Fruit fly (Drosophila melanogaster) whole organism, embryonic: Measurements from ENCODE around the gene Sf3a2.
A peak's percentile ranks its signal among the peaks of the same experiment; 100 is the strongest.

Experiments
- Atf-2 ChIP-seq: fragments of 200-800 bp; sonication (Bioruptor generic); optimal IDR thresholded peaks from 2 replicates; lab custom pipeline; 2016; ENCODE audit warnings: missing biosample characterization, missing genetic modification characterization
- CG10565 ChIP-seq: fragments of 200-800 bp; sonication (Bioruptor generic); optimal IDR thresholded peaks from 3 replicates; lab custom pipeline; 2016; ENCODE audit warnings: missing biosample characterization, mild to moderate bottlenecking, missing genetic modification characterization
- CG12219 ChIP-seq: fragments of 200-800 bp; sonication (Bioruptor generic); optimal IDR thresholded peaks from 3 replicates; lab custom pipeline; 2018; ENCODE audit warnings: missing biosample characterization, mild to moderate bottlenecking, missing genetic modification characterization
- CG12659 ChIP-seq: fragments of 200-800 bp; sonication (Bioruptor generic); optimal IDR thresholded peaks from 3 replicates; lab custom pipeline; 2017; ENCODE audit warnings: mild to moderate bottlenecking, missing biosample characterization, missing genetic modification reagents, missing genetic modification characterization
- CG12744 ChIP-seq: fragments of 200-800 bp; sonication (Bioruptor generic); optimal IDR thresholded peaks from 2 replicates; lab custom pipeline; 2016; ENCODE audit warnings: missing biosample characterization, missing genetic modification characterization
- CG15269 ChIP-seq: fragments of 200-800 bp; sonication (Bioruptor generic); optimal IDR thresholded peaks from 2 replicates; lab custom pipeline; 2018; ENCODE audit warnings: missing biosample characterization, mild to moderate bottlenecking, missing genetic modification characterization, moderate library complexity
- CG15696 ChIP-seq: fragments of 200-800 bp; sonication (Bioruptor generic); optimal IDR thresholded peaks from 2 replicates; lab custom pipeline; 2019; ENCODE audit warnings: missing biosample characterization, mild to moderate bottlenecking, missing genetic modification characterization, moderate library complexity
- CG1603 ChIP-seq: fragments of 200-800 bp; sonication (Bioruptor generic); optimal IDR thresholded peaks from 2 replicates; lab custom pipeline; 2019; ENCODE audit warnings: missing biosample characterization, mild to moderate bottlenecking, missing genetic modification characterization, moderate library complexity
- CG16815 ChIP-seq: fragments of 200-800 bp; sonication (Bioruptor generic); optimal IDR thresholded peaks from 3 replicates; lab custom pipeline; 2017; ENCODE audit warnings: missing biosample characterization, mild to moderate bottlenecking, missing genetic modification characterization
- CG18619 ChIP-seq: fragments of 200-800 bp; sonication (Bioruptor generic); optimal IDR thresholded peaks from 3 replicates; lab custom pipeline; 2017; ENCODE audit warnings: missing biosample characterization, mild to moderate bottlenecking, missing genetic modification characterization
- CG2129 ChIP-seq: fragments of 200-800 bp; sonication (Bioruptor generic); IDR thresholded peaks from 2 replicates; pipeline ENCODE4 v1.3.6; 2022; ENCODE audit warnings: missing biosample characterization, missing genetic modification characterization; ENCODE audit not compliant: partially characterized antibody
- CG2199 ChIP-seq: fragments of 200-800 bp; sonication (Bioruptor generic); IDR thresholded peaks from 3 replicates; pipeline ENCODE4 v1.3.6; 2022; ENCODE audit warnings: missing biosample characterization, missing genetic modification characterization
- CG32767 ChIP-seq: fragments of 200-800 bp; sonication (Bioruptor generic); IDR thresholded peaks from 2 replicates; pipeline ENCODE4 v1.3.6; 2022; ENCODE audit warnings: missing biosample characterization, missing genetic modification characterization
- CG3838 ChIP-seq: fragments of 200-800 bp; sonication (Bioruptor generic); optimal IDR thresholded peaks from 3 replicates; lab custom pipeline; 2016; ENCODE audit warnings: missing biosample characterization, missing genetic modification characterization
- CG4424 ChIP-seq: fragments of 200-800 bp; sonication (Bioruptor generic); optimal IDR thresholded peaks from 3 replicates; lab custom pipeline; 2016; ENCODE audit warnings: missing biosample characterization, missing genetic modification characterization
- CG4707 ChIP-seq: fragments of 200-800 bp; sonication (Bioruptor generic); optimal IDR thresholded peaks from 2 replicates; lab custom pipeline; 2018; ENCODE audit warnings: missing biosample characterization, mild to moderate bottlenecking, missing genetic modification characterization, moderate library complexity
- CG4730 ChIP-seq: fragments of 200-800 bp; sonication (Bioruptor generic); IDR thresholded peaks from 2 replicates; pipeline ENCODE4 v1.3.6; 2022; ENCODE audit warnings: missing biosample characterization, missing genetic modification characterization
- CG6683 ChIP-seq: fragments of 200-800 bp; sonication (Bioruptor generic); optimal IDR thresholded peaks from 2 replicates; lab custom pipeline; 2017; ENCODE audit warnings: missing biosample characterization, mild to moderate bottlenecking, missing genetic modification characterization, missing genetic modification reagents
- CG6854 ChIP-seq: fragments of 200-800 bp; sonication (Bioruptor generic); optimal IDR thresholded peaks from 3 replicates; lab custom pipeline; 2017; ENCODE audit warnings: missing biosample characterization, mild to moderate bottlenecking, missing genetic modification characterization
- CG7745 ChIP-seq: fragments of 200-800 bp; sonication (Bioruptor generic); optimal IDR thresholded peaks from 2 replicates; lab custom pipeline; 2018; ENCODE audit warnings: missing biosample characterization, mild to moderate bottlenecking, missing genetic modification characterization, moderate library complexity
- CG8281 ChIP-seq: fragments of 200-800 bp; sonication (Bioruptor generic); optimal IDR thresholded peaks from 2 replicates; lab custom pipeline; 2018; ENCODE audit warnings: missing biosample characterization, mild to moderate bottlenecking, missing genetic modification characterization, moderate library complexity
- CG9797 ChIP-seq: fragments of 200-800 bp; sonication (Bioruptor generic); optimal IDR thresholded peaks from 3 replicates; lab custom pipeline; 2018; ENCODE audit warnings: missing biosample characterization, mild to moderate bottlenecking, missing genetic modification characterization
- CG9876 ChIP-seq: fragments of 200-800 bp; sonication (Bioruptor generic); optimal IDR thresholded peaks from 2 replicates; lab custom pipeline; 2016; ENCODE audit warnings: missing biosample characterization, missing genetic modification characterization
- Dad ChIP-seq: fragments of 200-800 bp; sonication (Bioruptor generic); optimal IDR thresholded peaks from 3 replicates; lab custom pipeline; 2016; ENCODE audit warnings: missing biosample characterization, missing genetic modification characterization
- Dbx ChIP-seq: fragments of 200-800 bp; sonication (Bioruptor generic); IDR thresholded peaks from 3 replicates; pipeline ENCODE4 v1.3.6; 2022; ENCODE audit warnings: missing biosample characterization, missing genetic modification characterization
- Dip2 ChIP-seq: fragments of 200-800 bp; sonication (Bioruptor generic); IDR thresholded peaks from 2 replicates; pipeline ENCODE4 v1.3.6; 2022; ENCODE audit warnings: missing biosample characterization, missing genetic modification characterization
- Ets97D ChIP-seq: fragments of 200-800 bp; sonication (Bioruptor generic); optimal IDR thresholded peaks from 3 replicates; lab custom pipeline; 2016; ENCODE audit warnings: missing biosample characterization, missing genetic modification characterization
- HLHmδ ChIP-seq: fragments of 200-800 bp; sonication (Bioruptor generic); optimal IDR thresholded peaks from 2 replicates; lab custom pipeline; 2018; ENCODE audit warnings: missing biosample characterization, mild to moderate bottlenecking, missing genetic modification characterization, moderate library complexity
- Hr39 ChIP-seq: fragments of >200 bp; optimal IDR thresholded peaks from 2 replicates; lab custom pipeline; 2017
- Jarid2 ChIP-seq: fragments of 200-800 bp; sonication (Bioruptor generic); optimal IDR thresholded peaks from 3 replicates; lab custom pipeline; 2017; ENCODE audit warnings: mild to moderate bottlenecking, missing biosample characterization, missing genetic modification reagents, missing genetic modification characterization
- MTF-1 ChIP-seq: fragments of 200-800 bp; sonication (Bioruptor generic); optimal IDR thresholded peaks from 2 replicates; lab custom pipeline; 2018; ENCODE audit warnings: missing biosample characterization, mild to moderate bottlenecking, missing genetic modification characterization, borderline replicate concordance
- Myb ChIP-seq: fragments of 200-800 bp; sonication (Bioruptor generic); optimal IDR thresholded peaks from 2 replicates; lab custom pipeline; 2016; ENCODE audit warnings: missing biosample characterization, missing genetic modification characterization
- Oaz ChIP-seq: fragments of 200-800 bp; sonication (Bioruptor generic); IDR thresholded peaks from 2 replicates; pipeline ENCODE4 v1.3.6; 2022; ENCODE audit warnings: missing biosample characterization, missing genetic modification characterization
- PHDP ChIP-seq: fragments of 200-800 bp; sonication (Bioruptor generic); optimal IDR thresholded peaks from 3 replicates; lab custom pipeline; 2018; ENCODE audit warnings: missing biosample characterization, mild to moderate bottlenecking, missing genetic modification characterization, moderate library complexity
- Stat92E ChIP-seq, 3 experiments: fragments of >200 bp in 2 of 3; fragments of 200-800 bp in 1 of 3; sonication (Bioruptor generic) in 1 of 3; optimal IDR thresholded peaks; 2 replicates each; lab custom pipeline; 2017 to 2019; ENCODE audit warnings: missing biosample characterization in 3 of 3, missing genetic modification characterization in 3 of 3, mild to moderate bottlenecking in 1 of 3, moderate library complexity in 1 of 3
- Tbp ChIP-seq: fragments of >200 bp; optimal IDR thresholded peaks from 2 replicates; lab custom pipeline; 2018; ENCODE audit warnings: missing biosample characterization, missing genetic modification characterization
- Xrp1 ChIP-seq: fragments of 200-800 bp; sonication (Bioruptor generic); IDR thresholded peaks from 2 replicates; pipeline ENCODE4 v1.3.6; 2022; ENCODE audit warnings: missing biosample characterization, missing genetic modification characterization
- ab ChIP-seq: fragments of 200-800 bp; sonication (Bioruptor generic); optimal IDR thresholded peaks from 2 replicates; lab custom pipeline; 2016; ENCODE audit warnings: missing biosample characterization, missing genetic modification characterization
- amos ChIP-seq: fragments of 200-800 bp; sonication (Bioruptor generic); IDR thresholded peaks from 2 replicates; pipeline ENCODE4 v1.3.6; 2022; ENCODE audit warnings: missing biosample characterization, missing genetic modification characterization; ENCODE audit not compliant: partially characterized antibody
- bowl ChIP-seq: fragments of 200-800 bp; sonication (Bioruptor generic); IDR thresholded peaks from 2 replicates; pipeline ENCODE4 v1.3.6; 2022; ENCODE audit warnings: missing biosample characterization, missing genetic modification characterization
- cad ChIP-seq: fragments of >200 bp; optimal IDR thresholded peaks from 2 replicates; lab custom pipeline; 2017; ENCODE audit warnings: missing biosample characterization, missing genetic modification characterization
- ems ChIP-seq: fragments of 200-800 bp; sonication (Bioruptor generic); optimal IDR thresholded peaks from 3 replicates; lab custom pipeline; 2016; ENCODE audit warnings: missing biosample characterization, missing genetic modification characterization
- esg ChIP-seq: fragments of 200-800 bp; sonication (Bioruptor generic); conservative IDR thresholded peaks from 2 replicates; pipeline ENCODE4 v1.3.6; 2022; ENCODE audit warnings: missing biosample characterization, missing genetic modification characterization
- eve ChIP-seq, 2 experiments: fragments of >200 bp; optimal IDR thresholded peaks; 2 replicates each; lab custom pipeline; 2017; ENCODE audit warnings: missing biosample characterization in 2 of 2, missing genetic modification characterization in 2 of 2
- gt ChIP-seq: fragments of 200-800 bp; sonication (Bioruptor generic); IDR thresholded peaks from 2 replicates; pipeline ENCODE4 v1.3.6; 2022; ENCODE audit warnings: missing biosample characterization, missing genetic modification characterization
- org-1 ChIP-seq: fragments of 200-800 bp; sonication (Bioruptor generic); optimal IDR thresholded peaks from 2 replicates; lab custom pipeline; 2017; ENCODE audit warnings: missing biosample characterization, missing genetic modification characterization
- schlank ChIP-seq: fragments of 200-800 bp; sonication (Bioruptor generic); optimal IDR thresholded peaks from 2 replicates; lab custom pipeline; 2018; ENCODE audit warnings: missing biosample characterization, mild to moderate bottlenecking, missing genetic modification characterization
- sens ChIP-seq: fragments of 200-800 bp; sonication (Bioruptor generic); peaks from one replicate; lab custom pipeline; 2016; ENCODE audit warnings: missing biosample characterization, missing genetic modification characterization
- slbo ChIP-seq: fragments of 200-800 bp; sonication (Bioruptor generic); IDR thresholded peaks from 2 replicates; pipeline ENCODE4 v1.3.6; 2022; ENCODE audit warnings: missing biosample characterization, missing genetic modification characterization
- so ChIP-seq: fragments of 200-800 bp; sonication (Bioruptor generic); IDR thresholded peaks from 3 replicates; pipeline ENCODE4 v1.3.6; 2022; ENCODE audit warnings: missing biosample characterization, missing genetic modification characterization
- zfh2 ChIP-seq: fragments of 200-800 bp; sonication (Bioruptor generic); optimal IDR thresholded peaks from 2 replicates; lab custom pipeline; 2016; ENCODE audit warnings: missing biosample characterization, missing genetic modification characterization

Gene Sf3a2

DNA sequence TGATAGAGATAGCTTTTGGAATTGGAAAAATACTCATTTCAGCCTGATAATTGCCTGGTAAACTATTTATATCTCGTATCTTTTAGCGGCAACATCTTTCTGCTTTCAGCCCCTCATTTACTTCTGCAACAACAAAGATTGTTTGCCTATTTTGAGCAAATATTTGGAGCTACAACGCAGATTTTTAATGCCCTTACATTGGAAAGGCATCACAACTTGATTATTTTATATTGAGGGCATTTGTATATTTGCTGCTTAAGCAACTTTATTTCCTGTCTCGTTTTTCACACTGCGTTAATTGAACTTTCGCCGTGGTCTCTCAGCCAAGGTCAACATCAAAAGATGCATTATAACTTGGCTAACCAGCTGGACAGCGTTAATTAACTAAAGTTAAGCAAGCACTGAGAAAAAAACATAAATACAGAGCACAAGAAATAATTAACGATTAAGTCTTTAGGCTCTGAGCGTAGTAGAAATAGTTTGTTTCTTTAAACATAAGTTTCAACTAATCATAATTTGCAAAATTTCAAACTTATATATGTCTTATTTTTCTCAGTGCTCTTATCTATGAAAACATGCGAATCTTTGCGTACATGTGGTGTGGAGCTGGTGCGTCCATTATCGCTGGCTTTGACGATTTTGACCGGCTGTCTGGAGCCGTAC is 17.6 kb upstream of the Sf3a2 start (continued):
- TF ChIP-seq MTF-1, result no peak
- no peak for TF ChIP-seq CG9797 (GFP tag; lab: Kevin White, UChicago)
- no peak for TF ChIP-seq CG7745 (tag; lab: Kevin White, UChicago)
- TF ChIP-seq Xrp1, result peak; percentile 70; the same call in 1 of the 2 replicates
- TF ChIP-seq CG1603, result peak; percentile 25
- TF ChIP-seq gt (GFP tag; lab: Robert Waterston, UW), result no peak
- TF ChIP-seq CG9876, result no peak
- no peak for TF ChIP-seq ab
- TF ChIP-seq CG4707, result no peak
- peak; percentile 38 for TF ChIP-seq CG12219 (GFP tag; lab: Kevin White, UChicago)
- no peak for TF ChIP-seq CG8281 (tag; lab: Kevin White, UChicago)
- TF ChIP-seq so, result no peak
- TF ChIP-seq slbo (GFP tag; lab: Robert Waterston, UW), result peak; percentile 77
- TF ChIP-seq esg (GFP tag; lab: Robert Waterston, UW), result peak; percentile 27; the same call in 1 of the 2 replicates
- TF ChIP-seq amos, result no peak
- TF ChIP-seq Atf-2 (GFP tag; lab: Kevin White, UChicago), result peak; percentile 35
- TF ChIP-seq CG15269 (tag; lab: Kevin White, UChicago), result peak; percentile 70
- no peak for TF ChIP-seq Tbp
- no peak for TF ChIP-seq Stat92E (GFP tag; optimal IDR thresholded peaks at IDR 0.05; lab: Kevin White, UChicago)
- TF ChIP-seq zfh2, result peak; percentile 44
- no peak for TF ChIP-seq bowl (GFP tag; lab: Robert Waterston, UW)
- peak; percentile 36 for TF ChIP-seq org-1 (GFP tag; lab: Kevin White, UChicago)
- TF ChIP-seq Hr39 (lab: Kevin White, UChicago), result no peak
- no peak for TF ChIP-seq CG6683 (GFP tag; lab: Kevin White, UChicago)
- peak; percentile 16; the same call in 1 of the 2 replicates for TF ChIP-seq CG4730 (GFP tag; lab: Robert Waterston, UW)
- TF ChIP-seq PHDP (tag; lab: Kevin White, UChicago), result peak; percentile 71
- TF ChIP-seq CG6854 (GFP tag; lab: Kevin White, UChicago), result peak; percentile 19
- no peak for TF ChIP-seq ems (GFP tag; lab: Kevin White, UChicago)
- no peak for TF ChIP-seq CG2199 (GFP tag; lab: Robert Waterston, UW)
- no peak; the same call in 1 of the 2 replicates for TF ChIP-seq Oaz (GFP tag; lab: Robert Waterston, UW)
- TF ChIP-seq Dad (GFP tag; lab: Kevin White, UChicago), result no peak
- TF ChIP-seq CG15696, result no peak
- no peak for TF ChIP-seq Dbx (GFP tag; lab: Robert Waterston, UW)
- peak; percentile 35 for TF ChIP-seq CG16815 (GFP tag; lab: Kevin White, UChicago)
- no peak for TF ChIP-seq HLHmδ (GFP tag; lab: Kevin White, UChicago)
- TF ChIP-seq CG12659, result peak; percentile 51
- TF ChIP-seq CG12744 (GFP tag; lab: Kevin White, UChicago), result no peak
- no peak for TF ChIP-seq CG10565 (GFP tag; lab: Kevin White, UChicago)
- TF ChIP-seq eve (GFP tag; optimal IDR thresholded peaks at IDR 0.05; lab: Kevin White, UChicago), result peak in 1 of 2 experiments; percentile 68
- TF ChIP-seq schlank (tag; lab: Kevin White, UChicago), result no peak
- no peak for TF ChIP-seq CG3838 (GFP tag; lab: Kevin White, UChicago)
- TF ChIP-seq cad (GFP tag; lab: Kevin White, UChicago), result no peak
- peak; percentile 81 for TF ChIP-seq sens (GFP tag; lab: Kevin White, UChicago)
- no peak for TF ChIP-seq CG32767 (GFP tag; lab: Robert Waterston, UW)
- peak; percentile 26 for TF ChIP-seq CG4424 (GFP tag; lab: Kevin White, UChicago)
- peak; percentile 58 for TF ChIP-seq CG18619 (GFP tag; lab: Kevin White, UChicago)
- TF ChIP-seq Jarid2 (GFP tag; lab: Kevin White, UChicago), result no peak
- no peak for TF ChIP-seq Ets97D (GFP tag; lab: Kevin White, UChicago)
- no peak for TF ChIP-seq CG2129 (GFP tag; lab: Robert Waterston, UW)
- TF ChIP-seq Dip2 (GFP tag; lab: Robert Waterston, UW), result no peak
- no peak for TF ChIP-seq Myb
